Fruit fly (Drosophila melanogaster) whole organism, embryonic: Measurements from ENCODE around the gene CG33258.

Experiments used
- Awh ChIP-seq: fragments of 200-800 bp; sonication (Bioruptor generic); IDR thresholded peaks from 2 replicates; pipeline ENCODE4, ENCODE4 v1.3.6; 2022; ENCODE audit warnings: missing biosample characterization, missing genetic modification characterization
- Bdp1 ChIP-seq: fragments of 200-800 bp; sonication (Bioruptor generic); optimal IDR thresholded peaks from 3 replicates; lab custom pipeline; 2016; ENCODE audit warnings: missing biosample characterization, missing genetic modification characterization
- CG10654 ChIP-seq: fragments of 200-800 bp; sonication (Bioruptor generic); optimal IDR thresholded peaks from 2 replicates; lab custom pipeline; 2016; ENCODE audit warnings: missing biosample characterization, missing genetic modification characterization
- CG12104 ChIP-seq: fragments of 200-800 bp; sonication (Bioruptor generic); optimal IDR thresholded peaks from 3 replicates; lab custom pipeline; 2016; ENCODE audit warnings: missing biosample characterization, missing genetic modification characterization
- CG12155 ChIP-seq: fragments of 200-800 bp; sonication (Bioruptor generic); optimal IDR thresholded peaks from 3 replicates; lab custom pipeline; 2016; ENCODE audit warnings: missing biosample characterization, missing genetic modification characterization
- CG13287 ChIP-seq: fragments of 200-800 bp; sonication (Bioruptor generic); IDR thresholded peaks from 2 replicates; pipeline ENCODE4 v1.3.6; 2022; ENCODE audit warnings: missing biosample characterization, missing genetic modification characterization; ENCODE audit not compliant: partially characterized antibody
- CG13624 ChIP-seq: fragments of 200-800 bp; sonication (Bioruptor generic); optimal IDR thresholded peaks from 2 replicates; lab custom pipeline; 2016; ENCODE audit warnings: missing biosample characterization, missing genetic modification characterization
- CG15601 ChIP-seq: fragments of 200-800 bp; sonication (Bioruptor generic); optimal IDR thresholded peaks from 3 replicates; lab custom pipeline; 2019; ENCODE audit warnings: missing biosample characterization, mild to moderate bottlenecking, missing genetic modification characterization, moderate library complexity
- CG15696 ChIP-seq: fragments of 200-800 bp; sonication (Bioruptor generic); optimal IDR thresholded peaks from 2 replicates; lab custom pipeline; 2019; ENCODE audit warnings: missing biosample characterization, mild to moderate bottlenecking, missing genetic modification characterization, moderate library complexity
- CG1602 ChIP-seq: fragments of 200-800 bp; sonication (Bioruptor generic); optimal IDR thresholded peaks from 3 replicates; lab custom pipeline; 2016; ENCODE audit warnings: missing biosample characterization, missing genetic modification characterization
- CG17912 ChIP-seq: fragments of 200-800 bp; sonication (Bioruptor generic); optimal IDR thresholded peaks from 2 replicates; lab custom pipeline; 2018; ENCODE audit warnings: missing biosample characterization, mild to moderate bottlenecking, missing genetic modification characterization
- CG18011 ChIP-seq: fragments of 200-800 bp; sonication (Bioruptor generic); optimal IDR thresholded peaks from 2 replicates; lab custom pipeline; 2017; ENCODE audit warnings: missing biosample characterization, missing genetic modification characterization, mild to moderate bottlenecking, moderate library complexity, missing genotype
- CG18476 ChIP-seq: fragments of 200-800 bp; sonication (Bioruptor generic); optimal IDR thresholded peaks from 2 replicates; lab custom pipeline; 2016; ENCODE audit warnings: missing biosample characterization, mild to moderate bottlenecking, missing genetic modification characterization
- CG2129 ChIP-seq: fragments of 200-800 bp; sonication (Bioruptor generic); IDR thresholded peaks from 2 replicates; pipeline ENCODE4 v1.3.6; 2022; ENCODE audit warnings: missing biosample characterization, missing genetic modification characterization; ENCODE audit not compliant: partially characterized antibody
- CG2875 ChIP-seq: fragments of 200-800 bp; sonication (Bioruptor generic); optimal IDR thresholded peaks from 2 replicates; lab custom pipeline; 2017; ENCODE audit warnings: missing biosample characterization, mild to moderate bottlenecking, missing genetic modification characterization, missing genetic modification reagents
- CG3163 ChIP-seq: fragments of 200-800 bp; sonication (Bioruptor generic); optimal IDR thresholded peaks from 3 replicates; lab custom pipeline; 2016; ENCODE audit warnings: missing biosample characterization, missing genetic modification characterization
- CG33557 ChIP-seq: fragments of 200-800 bp; sonication (Bioruptor generic); optimal IDR thresholded peaks from 2 replicates; lab custom pipeline; 2019; ENCODE audit warnings: missing biosample characterization, mild to moderate bottlenecking, missing genetic modification characterization, moderate library complexity
- CG5953 ChIP-seq: fragments of 200-800 bp; sonication (Bioruptor generic); IDR thresholded peaks from 2 replicates; pipeline ENCODE4 v1.3.6; 2022; ENCODE audit warnings: missing biosample characterization, missing genetic modification characterization
- CG6683 ChIP-seq: fragments of 200-800 bp; sonication (Bioruptor generic); optimal IDR thresholded peaks from 2 replicates; lab custom pipeline; 2017; ENCODE audit warnings: missing biosample characterization, mild to moderate bottlenecking, missing genetic modification characterization, missing genetic modification reagents
- CG8290 ChIP-seq, 3 experiments: fragments of 200-800 bp; sonication (Bioruptor generic); optimal IDR thresholded peaks; 2 replicates each; lab custom pipeline; 2016 to 2019; ENCODE audit warnings: missing biosample characterization in 3 of 3, missing genetic modification characterization in 3 of 3, mild to moderate bottlenecking in 2 of 3, moderate library complexity in 1 of 3
- Chrac-16 ChIP-seq: fragments of 200-800 bp; sonication (Bioruptor generic); optimal IDR thresholded peaks from 3 replicates; lab custom pipeline; 2016; ENCODE audit warnings: missing biosample characterization, missing genetic modification characterization
- D19A ChIP-seq: fragments of 200-800 bp; optimal IDR thresholded peaks from 3 replicates; lab custom pipeline; 2019; ENCODE audit warnings: missing biosample characterization, mild to moderate bottlenecking, missing genetic modification characterization, moderate library complexity
- Ets97D ChIP-seq: fragments of 200-800 bp; sonication (Bioruptor generic); optimal IDR thresholded peaks from 3 replicates; lab custom pipeline; 2016; ENCODE audit warnings: missing biosample characterization, missing genetic modification characterization
- Hmr ChIP-seq: fragments of 200-800 bp; sonication (Bioruptor generic); optimal IDR thresholded peaks from 3 replicates; lab custom pipeline; 2017; ENCODE audit warnings: mild to moderate bottlenecking, missing biosample characterization, missing genetic modification reagents, missing genetic modification characterization
- Hsf ChIP-seq: fragments of 200-800 bp; sonication (Bioruptor generic); optimal IDR thresholded peaks from 3 replicates; lab custom pipeline; 2016; ENCODE audit warnings: missing biosample characterization, missing genetic modification characterization
- MESR4 ChIP-seq: fragments of 200-800 bp; sonication (Bioruptor generic); optimal IDR thresholded peaks from 2 replicates; lab custom pipeline; 2018; ENCODE audit warnings: missing biosample characterization, mild to moderate bottlenecking, missing genetic modification characterization, moderate library complexity
- Med ChIP-seq: fragments of 200-800 bp; sonication (Bioruptor generic); peaks from one replicate; lab custom pipeline; 2016; ENCODE audit warnings: missing biosample characterization, missing genetic modification characterization, mild to moderate bottlenecking, inconsistent platforms, moderate library complexity
- Pdp1 ChIP-seq, 2 experiments: fragments of 200-800 bp; sonication (Bioruptor generic); optimal IDR thresholded peaks; 3 replicates each; lab custom pipeline; 2016; ENCODE audit warnings: missing biosample characterization in 2 of 2, missing genetic modification characterization in 2 of 2, mild to moderate bottlenecking in 1 of 2, moderate library complexity in 1 of 2
- Rfx ChIP-seq: fragments of 200-800 bp; sonication (Bioruptor generic); IDR thresholded peaks from 2 replicates; pipeline ENCODE4 v1.3.6; 2022; ENCODE audit warnings: missing biosample characterization, missing genetic modification characterization
- Six4 ChIP-seq: fragments of 200-800 bp; sonication (Bioruptor generic); optimal IDR thresholded peaks from 2 replicates; lab custom pipeline; 2016; ENCODE audit warnings: missing biosample characterization, missing genetic modification characterization
- Taf1 ChIP-seq: fragments of 200-800 bp; sonication (Bioruptor generic); IDR thresholded peaks from 2 replicates; pipeline ENCODE4 v1.3.6; 2022; ENCODE audit warnings: missing biosample characterization, missing genetic modification characterization
- YL-1 ChIP-seq: fragments of 200-800 bp; sonication (Bioruptor generic); optimal IDR thresholded peaks from 3 replicates; lab custom pipeline; 2017; ENCODE audit warnings: missing biosample characterization, mild to moderate bottlenecking, missing genetic modification characterization
- br ChIP-seq: fragments of >200 bp; optimal IDR thresholded peaks from 2 replicates; lab custom pipeline; 2017
- bsh ChIP-seq, 2 experiments: fragments of 200-800 bp; sonication (Bioruptor generic); optimal IDR thresholded peaks; 2 replicates each; lab custom pipeline; 2017 to 2018; ENCODE audit warnings: mild to moderate bottlenecking in 2 of 2, missing biosample characterization in 2 of 2, missing genetic modification characterization in 2 of 2, moderate library complexity in 1 of 2
- chn ChIP-seq: fragments of 200-800 bp; sonication (Bioruptor generic); optimal IDR thresholded peaks from 2 replicates; lab custom pipeline; 2016; ENCODE audit warnings: missing biosample characterization, missing genetic modification characterization
- dpn ChIP-seq, 2 experiments: fragments of 200-800 bp; sonication (Bioruptor generic); optimal IDR thresholded peaks; 3 replicates each; lab custom pipeline; 2016; ENCODE audit warnings: missing biosample characterization in 2 of 2, missing genetic modification characterization in 2 of 2
- ems ChIP-seq: fragments of 200-800 bp; sonication (Bioruptor generic); optimal IDR thresholded peaks from 3 replicates; lab custom pipeline; 2016; ENCODE audit warnings: missing biosample characterization, missing genetic modification characterization
- ftz-f1 ChIP-seq: fragments of 200-800 bp; sonication (Bioruptor generic); optimal IDR thresholded peaks from 2 replicates; lab custom pipeline; 2016; ENCODE audit warnings: missing biosample characterization, missing genetic modification characterization
- gcm ChIP-seq: fragments of 200-800 bp; sonication (Bioruptor generic); optimal IDR thresholded peaks from 2 replicates; lab custom pipeline; 2019; ENCODE audit warnings: missing biosample characterization, mild to moderate bottlenecking, missing genetic modification characterization, moderate library complexity
- gem ChIP-seq: fragments of 200-800 bp; sonication (Bioruptor generic); optimal IDR thresholded peaks from 2 replicates; lab custom pipeline; 2019; ENCODE audit warnings: missing biosample characterization, mild to moderate bottlenecking, missing genetic modification characterization, moderate library complexity
- hbn ChIP-seq: fragments of 200-800 bp; sonication (Bioruptor generic); IDR thresholded peaks from 2 replicates; pipeline ENCODE4 v1.3.6; 2022; ENCODE audit warnings: missing biosample characterization, missing genetic modification characterization; ENCODE audit not compliant: partially characterized antibody
- knrl ChIP-seq: fragments of 200-800 bp; sonication (Bioruptor generic); IDR thresholded peaks from 3 replicates; pipeline ENCODE4 v1.3.6; 2022; ENCODE audit warnings: missing biosample characterization, missing genetic modification characterization; ENCODE audit not compliant: partially characterized antibody
- pfk ChIP-seq: fragments of 200-800 bp; sonication (Bioruptor generic); optimal IDR thresholded peaks from 2 replicates; lab custom pipeline; 2018; ENCODE audit warnings: missing biosample characterization, mild to moderate bottlenecking, missing genetic modification characterization, moderate library complexity
- prd ChIP-seq, 3 experiments: fragments of >200 bp in 2 of 3; fragments of 200-800 bp in 1 of 3; sonication (Bioruptor generic) in 1 of 3; optimal IDR thresholded peaks in 2 of 3; IDR thresholded peaks in 1 of 3; 2 replicates in 2 of 3; 3 replicates in 1 of 3; pipeline versions ENCODE4 v1.3.6 to Lab custom; 2017 to 2022; ENCODE audit warnings: missing biosample characterization in 1 of 3, missing genetic modification characterization in 1 of 3
- sim ChIP-seq: fragments of 200-800 bp; sonication (Bioruptor generic); IDR thresholded peaks from 2 replicates; pipeline ENCODE4 v1.3.6; 2022; ENCODE audit warnings: missing biosample characterization, missing genetic modification characterization
- tap ChIP-seq: fragments of 200-800 bp; optimal IDR thresholded peaks from 3 replicates; lab custom pipeline; 2019; ENCODE audit warnings: missing biosample characterization, mild to moderate bottlenecking, missing genetic modification characterization, moderate library complexity
- vfl ChIP-seq: fragments of 200-800 bp; sonication (Bioruptor generic); optimal IDR thresholded peaks from 2 replicates; lab custom pipeline; 2016; ENCODE audit warnings: missing biosample characterization, missing genetic modification characterization
- zfh1 ChIP-seq: fragments of 200-800 bp; sonication (Bioruptor generic); IDR thresholded peaks from 3 replicates; pipeline ENCODE4 v1.3.6; 2022; ENCODE audit warnings: missing biosample characterization, missing genetic modification characterization

CG33258 gene

dm6 chr3L:16087323-16087816 is 5.0 kb downstream of the CG33258 start, which contains the start of gene Tasp1 (continued):
- TF ChIP-seq CG3163 (GFP tag; lab: Kevin White, UChicago) (no peak), CG5953 (GFP tag; lab: Robert Waterston, UW) (no peak), CG6683 (GFP tag; lab: Kevin White, UChicago) (peak; percentile 31), zfh1 (GFP tag; lab: Robert Waterston, UW) (peak; percentile 73; the same call in 2 of the 3 replicates), chn (GFP tag; lab: Kevin White, UChicago) (peak; percentile 40), prd (optimal IDR thresholded peaks at IDR 0.05; lab: Kevin White, UChicago) (no peak), prd (GFP tag; IDR thresholded peaks at IDR 0.05; lab: Robert Waterston, UW) (peak; percentile 66; the same call in 2 of the 3 replicates), tap (tag; lab: Kevin White, UChicago) (peak; percentile 53), Hsf (GFP tag; lab: Kevin White, UChicago) (peak; percentile 53), ems (peak; percentile 1), CG33557 (peak; percentile 18), Hmr (GFP tag; lab: Kevin White, UChicago) (peak; percentile 64), Chrac-16 (GFP tag; lab: Kevin White, UChicago) (peak; percentile 50), Rfx (GFP tag; lab: Robert Waterston, UW) (peak; percentile 79), bsh (GFP tag; optimal IDR thresholded peaks at IDR 0.05; lab: Kevin White, UChicago) (peak in 1 of 2 experiments; percentile 74), Pdp1 (GFP tag; optimal IDR thresholded peaks at IDR 0.05; lab: Kevin White, UChicago) (peak in 1 of 2 experiments; percentile 49), br (lab: Kevin White, UChicago) (no peak), Taf1 (GFP tag; lab: Robert Waterston, UW) (0 out of 2 replicates have a peak, but pooled peaks have one; percentile 32), gcm (GFP tag; lab: Kevin White, UChicago) (no peak), D19A (tag; lab: Kevin White, UChicago) (peak; percentile 67), Ets97D (no peak), Bdp1 (GFP tag; lab: Kevin White, UChicago) (peak; percentile 20), Awh (GFP tag; lab: Robert Waterston, UW) (no peak), Six4 (GFP tag; lab: Kevin White, UChicago) (peak; percentile 41), CG2129 (GFP tag; lab: Robert Waterston, UW) (no peak), knrl (GFP tag; lab: Robert Waterston, UW) (no peak; the same call in 2 of the 3 replicates), CG18476 (GFP tag; lab: Kevin White, UChicago) (peak; percentile 35), CG1602 (peak; percentile 55), CG2875 (GFP tag; lab: Kevin White, UChicago) (no peak), MESR4 (GFP tag; lab: Kevin White, UChicago) (peak; percentile 82), CG15601 (tag; lab: Kevin White, UChicago) (peak; percentile 55), vfl (peak; percentile 48), ftz-f1 (GFP tag; lab: Kevin White, UChicago) (no peak), gem (no peak), hbn (GFP tag; lab: Robert Waterston, UW) (peak; percentile 23; the same call in 1 of the 2 replicates), CG8290 (GFP tag; optimal IDR thresholded peaks at IDR 0.05; lab: Kevin White, UChicago) (no peak), CG8290 (tag; optimal IDR thresholded peaks at IDR 0.05; lab: Kevin White, UChicago) (peak in 1 of 2 experiments; percentile 54), CG13624 (GFP tag; lab: Kevin White, UChicago) (no peak), CG17912 (no peak), sim (GFP tag; lab: Robert Waterston, UW) (peak; percentile 54; the same call in 1 of the 2 replicates), pfk (no peak), YL-1 (peak; percentile 48), CG18011 (GFP tag; lab: Kevin White, UChicago) (no peak), CG10654 (peak; percentile 19), CG15696 (tag; lab: Kevin White, UChicago) (peak; percentile 58), dpn (GFP tag; optimal IDR thresholded peaks at IDR 0.05; lab: Kevin White, UChicago) (peak in 1 of 2 experiments; percentile 55), CG12104 (GFP tag; lab: Kevin White, UChicago) (peak; percentile 42), CG12155 (peak; percentile 59), CG13287 (peak; percentile 46; the same call in 1 of the 2 replicates), Med (GFP tag; lab: Kevin White, UChicago) (peak; percentile 77)
